Worm (Caenorhabditis elegans): ENCODE data around the gene F54F7.10.

Gene F54F7.10

DNA sequence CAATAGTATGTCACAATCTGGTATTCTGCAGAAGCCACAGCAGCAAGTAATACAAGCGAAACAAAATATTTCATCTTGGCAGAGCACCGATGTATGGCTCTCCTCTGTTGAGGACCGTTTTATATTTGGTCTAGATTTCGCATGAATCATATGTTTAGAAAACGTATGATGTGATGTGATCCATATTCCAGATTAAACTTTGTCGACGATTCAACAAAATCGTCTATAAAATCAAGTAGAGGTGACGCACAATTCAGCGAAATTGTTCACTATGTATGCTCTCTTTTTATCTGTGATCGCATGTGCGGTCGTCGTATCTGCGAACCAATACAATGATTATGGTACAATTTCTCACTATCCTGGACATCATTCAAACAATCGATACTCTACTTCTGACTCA is 16.5 kb downstream of the F54F7.10 start, which contains the start of the genes Y62H9A.3 and Y62H9A.4:
Gene Y62H9A.3, minus strand, starts transcription at position 101 of the 400 bp plus-strand sequence.
Gene Y62H9A.4, plus strand, starts transcription at position 256 of the 400 bp plus-strand sequence.
- TF ChIP-seq tbx-37 (GFP tag; conservative IDR thresholded peaks at IDR 0.05) (no peak), B0310.2 (tag; optimal IDR thresholded peaks at IDR 0.05) (no peak), ama-1 (optimal IDR thresholded peaks at IDR 0.05) (no peak), F13C5.2 (tag; optimal IDR thresholded peaks at IDR 0.05) (no peak), hnd-1 (tag; optimal IDR thresholded peaks at IDR 0.05) (no peak), pes-1 (GFP tag; IDR thresholded peaks at IDR 0.05) (no peak), hmbx-1 (tag; optimal IDR thresholded peaks at IDR 0.05) (no peak), flt-1 (GFP tag; IDR thresholded peaks at IDR 0.05) (no peak), sea-1 (GFP tag; conservative IDR thresholded peaks at IDR 0.05) (no peak), tbx-11 (GFP tag; IDR thresholded peaks at IDR 0.05) (no peak), aly-1 (tag; optimal IDR thresholded peaks at IDR 0.05) (no peak)

DNA sequence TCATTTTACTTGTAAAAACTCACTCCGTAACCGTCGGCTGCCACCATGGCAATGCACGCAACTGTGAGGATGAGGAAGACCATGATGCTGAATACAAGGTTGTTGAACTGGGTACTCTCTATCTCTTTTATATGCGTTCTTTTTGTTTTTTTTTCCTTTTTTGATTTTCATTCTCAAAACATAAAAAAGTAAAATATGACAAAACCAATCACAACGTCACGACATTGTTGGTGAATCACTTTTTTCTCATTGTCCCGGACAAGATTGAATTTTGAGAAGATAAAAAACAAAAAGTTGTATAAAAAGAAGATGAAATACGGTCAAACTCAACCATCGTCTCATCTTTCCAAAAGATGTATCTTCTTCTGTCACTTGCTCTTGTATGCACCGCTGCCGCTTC is 19.4 kb downstream of the F54F7.10 start, which contains the start of the genes Y62H9A.5 and ule-5:
Gene Y62H9A.5, minus strand, starts transcription at position 101 of the 400 bp plus-strand sequence.
Gene ule-5, plus strand, starts transcription at position 328 of the 400 bp plus-strand sequence.
- TF ChIP-seq ceh-36 (tag; optimal IDR thresholded peaks at IDR 0.05): no peak
- TF ChIP-seq sea-1 (GFP tag; conservative IDR thresholded peaks at IDR 0.05): no peak
- TF ChIP-seq scrt-1 (GFP tag; IDR thresholded peaks at IDR 0.05): no peak
- TF ChIP-seq ama-1 (optimal IDR thresholded peaks at IDR 0.05): no peak
- no peak for TF ChIP-seq F13C5.2 (tag; optimal IDR thresholded peaks at IDR 0.05)
- TF ChIP-seq flt-1 (GFP tag; IDR thresholded peaks at IDR 0.05): no peak
- TF ChIP-seq hnd-1 (tag; optimal IDR thresholded peaks at IDR 0.05): no peak
- TF ChIP-seq hmg-4 (GFP tag; optimal IDR thresholded peaks at IDR 0.05): no peak
- TF ChIP-seq B0310.2 (tag; optimal IDR thresholded peaks at IDR 0.05): no peak
- TF ChIP-seq pes-1 (GFP tag; IDR thresholded peaks at IDR 0.05): no peak
- TF ChIP-seq tra-4 (tag; optimal IDR thresholded peaks at IDR 0.05): no peak
- TF ChIP-seq ets-7 (tag; optimal IDR thresholded peaks at IDR 0.05): no peak

DNA sequence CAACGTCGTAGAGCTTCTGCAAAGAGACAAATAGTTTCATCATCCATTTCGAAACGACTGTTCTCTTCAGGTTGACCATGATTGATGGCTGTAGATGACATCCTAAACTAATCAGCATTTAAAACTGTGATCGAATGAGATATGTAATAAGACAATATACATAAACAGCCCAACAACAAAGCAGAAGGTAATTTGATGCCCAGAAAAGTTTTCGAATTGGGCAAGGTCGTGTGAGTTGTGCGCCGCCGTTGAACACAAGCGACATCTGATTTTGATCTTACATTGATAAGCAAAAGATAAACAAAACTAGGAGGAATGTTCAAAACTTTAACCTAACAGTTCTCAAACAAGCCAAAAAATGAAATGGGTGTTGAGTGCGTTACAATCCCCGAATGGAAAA is 22.2 kb downstream of the F54F7.10 start, which contains the start of gene Y62H9A.7:
Gene Y62H9A.7, minus strand, starts transcription at position 101 of the 400 bp plus-strand sequence.
- TF ChIP-seq aly-1 (tag; optimal IDR thresholded peaks at IDR 0.05): no peak
- no peak for TF ChIP-seq hnd-1 (tag; optimal IDR thresholded peaks at IDR 0.05)
- no peak for TF ChIP-seq F13C5.2 (tag; optimal IDR thresholded peaks at IDR 0.05)
- no peak for TF ChIP-seq ama-1 (optimal IDR thresholded peaks at IDR 0.05)
- TF ChIP-seq hmg-4 (GFP tag; optimal IDR thresholded peaks at IDR 0.05): no peak
- TF ChIP-seq sea-1 (GFP tag; conservative IDR thresholded peaks at IDR 0.05): no peak
- no peak for TF ChIP-seq ceh-36 (tag; optimal IDR thresholded peaks at IDR 0.05)
- no peak for TF ChIP-seq ets-7 (tag; optimal IDR thresholded peaks at IDR 0.05)

DNA sequence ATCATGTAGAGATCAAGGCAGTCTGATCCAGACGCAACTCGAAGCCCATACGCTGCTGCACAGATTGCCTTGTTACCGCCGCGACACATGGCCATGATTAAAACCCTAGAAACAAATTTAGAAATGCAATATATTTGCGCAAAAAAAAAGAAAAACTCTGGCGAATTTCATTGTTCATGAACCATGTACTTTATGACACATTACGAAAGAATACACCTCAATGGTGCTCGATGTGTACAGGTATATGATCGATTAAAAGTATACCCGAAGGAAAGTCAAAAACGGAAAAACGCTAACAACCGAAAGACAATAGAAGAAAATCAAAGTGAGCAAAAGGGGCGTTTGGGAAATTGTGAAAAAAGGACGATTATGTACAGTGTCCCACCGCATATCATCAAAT is 28.9 kb downstream of the F54F7.10 start, which contains the start of gene Y62H9A.8:
Gene Y62H9A.8, minus strand, starts transcription at position 101 of the 400 bp plus-strand sequence.
- TF ChIP-seq hnd-1 (tag; optimal IDR thresholded peaks at IDR 0.05) (no peak), F13C5.2 (tag; optimal IDR thresholded peaks at IDR 0.05) (no peak), B0310.2 (tag; optimal IDR thresholded peaks at IDR 0.05) (no peak), scrt-1 (GFP tag; IDR thresholded peaks at IDR 0.05) (no peak), pes-1 (GFP tag; IDR thresholded peaks at IDR 0.05) (no peak), hmg-4 (GFP tag; optimal IDR thresholded peaks at IDR 0.05) (no peak), ceh-36 (tag; optimal IDR thresholded peaks at IDR 0.05) (no peak), sea-1 (GFP tag; conservative IDR thresholded peaks at IDR 0.05) (no peak), hmbx-1 (tag; optimal IDR thresholded peaks at IDR 0.05) (no peak), tbx-37 (GFP tag; conservative IDR thresholded peaks at IDR 0.05) (no peak), tra-4 (tag; optimal IDR thresholded peaks at IDR 0.05) (no peak), tbx-11 (GFP tag; IDR thresholded peaks at IDR 0.05) (no peak), ama-1 (optimal IDR thresholded peaks at IDR 0.05) (no peak), aly-1 (tag; optimal IDR thresholded peaks at IDR 0.05) (no peak), ceh-13 (GFP tag; optimal IDR thresholded peaks at IDR 0.05) (no peak), flt-1 (GFP tag; IDR thresholded peaks at IDR 0.05) (no peak), ets-7 (tag; optimal IDR thresholded peaks at IDR 0.05) (no peak)

DNA sequence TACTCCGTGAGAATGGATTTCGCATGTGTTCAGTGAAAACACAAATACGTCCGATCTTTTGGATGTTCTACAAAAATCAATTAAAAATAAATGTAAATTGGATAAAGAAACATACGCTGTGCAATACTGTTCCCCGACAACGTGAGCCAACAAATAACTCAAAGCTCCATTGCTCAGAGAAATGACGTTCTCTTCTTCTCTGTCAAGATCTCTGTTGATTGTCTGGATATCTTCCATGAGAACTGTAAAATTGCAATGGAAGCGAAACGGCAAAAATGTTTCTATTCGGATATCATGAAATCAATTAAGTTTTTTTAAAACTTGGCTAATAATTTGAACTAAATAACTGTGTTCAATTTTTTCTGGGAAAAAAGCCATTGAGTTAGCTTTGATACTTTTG is 33.3 kb downstream of the F54F7.10 start:
- TF ChIP-seq ets-7 (tag; optimal IDR thresholded peaks at IDR 0.05): no peak
- TF ChIP-seq flt-1 (GFP tag; IDR thresholded peaks at IDR 0.05): no peak
- TF ChIP-seq tbx-11 (GFP tag; IDR thresholded peaks at IDR 0.05): no peak
- TF ChIP-seq hmg-4 (GFP tag; optimal IDR thresholded peaks at IDR 0.05): no peak
- no peak for TF ChIP-seq ceh-36 (tag; optimal IDR thresholded peaks at IDR 0.05)
- TF ChIP-seq pes-1 (GFP tag; IDR thresholded peaks at IDR 0.05): no peak
- TF ChIP-seq scrt-1 (GFP tag; IDR thresholded peaks at IDR 0.05): no peak
- no peak for TF ChIP-seq ceh-13 (GFP tag; optimal IDR thresholded peaks at IDR 0.05)
- TF ChIP-seq ama-1 (optimal IDR thresholded peaks at IDR 0.05): no peak
- TF ChIP-seq hmbx-1 (tag; optimal IDR thresholded peaks at IDR 0.05): no peak
- TF ChIP-seq sea-1 (GFP tag; conservative IDR thresholded peaks at IDR 0.05): no peak
- TF ChIP-seq tbx-37 (GFP tag; conservative IDR thresholded peaks at IDR 0.05): no peak
- TF ChIP-seq tra-4 (tag; optimal IDR thresholded peaks at IDR 0.05): no peak
- no peak for TF ChIP-seq B0310.2 (tag; optimal IDR thresholded peaks at IDR 0.05)
- no peak for TF ChIP-seq F13C5.2 (tag; optimal IDR thresholded peaks at IDR 0.05)
- TF ChIP-seq hnd-1 (tag; optimal IDR thresholded peaks at IDR 0.05): no peak
- TF ChIP-seq aly-1 (tag; optimal IDR thresholded peaks at IDR 0.05): no peak

DNA sequence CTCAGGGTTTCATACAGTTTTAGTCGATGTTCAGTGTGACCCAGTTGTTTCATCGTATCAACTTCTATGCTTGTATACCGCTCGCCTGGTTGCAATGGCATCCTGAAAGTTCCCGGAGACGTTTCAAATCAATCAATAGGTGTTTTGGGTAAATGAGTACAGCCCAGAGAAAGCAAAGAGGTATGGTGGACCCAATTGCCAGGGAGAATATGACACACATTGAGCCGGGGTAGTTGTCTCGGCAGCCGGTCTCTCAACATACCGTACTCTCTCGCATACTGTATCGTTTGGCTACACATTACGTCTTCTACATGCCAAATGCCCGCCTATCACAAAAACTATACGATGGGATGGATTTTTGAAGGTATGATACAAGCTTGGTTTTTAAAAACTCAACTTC is 34.6 kb downstream of the F54F7.10 start, which contains the start of gene Y62H9A.9:
Gene Y62H9A.9, minus strand, starts transcription at position 101 of the 400 bp plus-strand sequence.
- TF ChIP-seq ets-7 (tag; optimal IDR thresholded peaks at IDR 0.05) (no peak), pes-1 (GFP tag; IDR thresholded peaks at IDR 0.05) (no peak), ceh-13 (GFP tag; optimal IDR thresholded peaks at IDR 0.05) (no peak), scrt-1 (GFP tag; IDR thresholded peaks at IDR 0.05) (no peak), hnd-1 (tag; optimal IDR thresholded peaks at IDR 0.05) (no peak), tbx-11 (GFP tag; IDR thresholded peaks at IDR 0.05) (no peak), ceh-36 (tag; optimal IDR thresholded peaks at IDR 0.05) (no peak), B0310.2 (tag; optimal IDR thresholded peaks at IDR 0.05) (no peak), aly-1 (tag; optimal IDR thresholded peaks at IDR 0.05) (no peak), tra-4 (tag; optimal IDR thresholded peaks at IDR 0.05) (no peak), sea-1 (GFP tag; conservative IDR thresholded peaks at IDR 0.05) (no peak), flt-1 (GFP tag; IDR thresholded peaks at IDR 0.05) (no peak), ama-1 (optimal IDR thresholded peaks at IDR 0.05) (no peak), hmbx-1 (tag; optimal IDR thresholded peaks at IDR 0.05) (no peak), tbx-37 (GFP tag; conservative IDR thresholded peaks at IDR 0.05) (no peak), F13C5.2 (tag; optimal IDR thresholded peaks at IDR 0.05) (no peak)

DNA sequence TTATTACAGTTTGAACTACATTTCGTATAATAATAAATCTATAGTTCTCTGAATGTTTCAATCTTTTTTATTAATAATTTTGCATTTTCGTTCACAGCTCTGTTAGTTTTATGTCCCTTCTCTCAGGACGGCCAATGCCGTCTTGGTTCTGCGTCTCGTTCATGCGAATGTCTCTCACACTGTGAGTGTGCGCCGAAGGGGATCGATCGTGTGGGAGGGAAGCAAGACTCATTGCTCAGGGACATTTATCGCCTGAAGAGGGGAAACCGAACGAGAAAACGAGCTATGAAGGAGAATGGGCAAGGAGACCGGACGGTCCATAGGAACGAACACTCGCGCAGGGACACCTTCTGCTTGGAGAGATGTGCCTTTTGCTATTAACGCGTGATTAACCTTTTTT is 35.6 kb downstream of the F54F7.10 start:
- TF ChIP-seq scrt-1 (GFP tag; IDR thresholded peaks at IDR 0.05) (no peak), tra-4 (tag; optimal IDR thresholded peaks at IDR 0.05) (no peak), tbx-37 (GFP tag; conservative IDR thresholded peaks at IDR 0.05) (no peak), flt-1 (GFP tag; IDR thresholded peaks at IDR 0.05) (no peak), pes-1 (GFP tag; IDR thresholded peaks at IDR 0.05) (no peak), ama-1 (optimal IDR thresholded peaks at IDR 0.05) (no peak), F13C5.2 (tag; optimal IDR thresholded peaks at IDR 0.05) (no peak), tbx-11 (GFP tag; IDR thresholded peaks at IDR 0.05) (no peak), ceh-13 (GFP tag; optimal IDR thresholded peaks at IDR 0.05) (no peak), ets-7 (tag; optimal IDR thresholded peaks at IDR 0.05) (no peak), sea-1 (GFP tag; conservative IDR thresholded peaks at IDR 0.05) (no peak), ceh-36 (tag; optimal IDR thresholded peaks at IDR 0.05) (no peak)

Measured in whole organism, early embryonic.